Fruit fly (Drosophila melanogaster) whole organism, adult: ENCODE measurements around the gene CG9997.
"Not testable (repeated sequence)": the region's sequence is repeated elsewhere in the genome, so short reads cannot be mapped to it uniquely, and the experiment has no call there.

Experiments
- CG11617 ChIP-seq: fragments of 200-800 bp; sonication (Bioruptor generic); optimal IDR thresholded peaks from 2 replicates; lab custom pipeline; 2017; ENCODE audit warnings: mild to moderate bottlenecking, missing biosample characterization, missing genetic modification reagents, missing genetic modification characterization
- CG12768 ChIP-seq: fragments of 200-800 bp; sonication (Bioruptor generic); optimal IDR thresholded peaks from 2 replicates; lab custom pipeline; 2017; ENCODE audit warnings: missing biosample characterization, missing genetic modification characterization, mild to moderate bottlenecking, moderate library complexity, missing genetic modification reagents
- CG14711 ChIP-seq: fragments of 200-800 bp; sonication (Bioruptor generic); optimal IDR thresholded peaks from 2 replicates; lab custom pipeline; 2018; ENCODE audit warnings: missing biosample characterization, mild to moderate bottlenecking, missing genetic modification characterization, moderate library complexity
- CG1620 ChIP-seq: fragments of 200-800 bp; sonication (Bioruptor generic); optimal IDR thresholded peaks from 2 replicates; lab custom pipeline; 2016; ENCODE audit warnings: missing biosample characterization, missing genetic modification characterization
- CG33017 ChIP-seq: fragments of 200-800 bp; sonication (Bioruptor generic); optimal IDR thresholded peaks from 2 replicates; lab custom pipeline; 2018; ENCODE audit warnings: missing biosample characterization, mild to moderate bottlenecking, missing genetic modification characterization, moderate library complexity
- CG5204 ChIP-seq: fragments of 200-800 bp; sonication (Bioruptor generic); optimal IDR thresholded peaks from 2 replicates; lab custom pipeline; 2016; ENCODE audit warnings: missing biosample characterization, missing genetic modification characterization
- CG7045 ChIP-seq: fragments of 200-800 bp; sonication (Bioruptor generic); optimal IDR thresholded peaks from 2 replicates; lab custom pipeline; 2017; ENCODE audit warnings: missing biosample characterization, mild to moderate bottlenecking, missing genetic modification characterization
- CG7101 ChIP-seq: fragments of 200-800 bp; sonication (Bioruptor generic); optimal IDR thresholded peaks from 2 replicates; lab custom pipeline; 2018; ENCODE audit warnings: missing biosample characterization, mild to moderate bottlenecking, missing genetic modification characterization, moderate library complexity
- Clk ChIP-seq: fragments of 200-800 bp; sonication (Bioruptor generic); optimal IDR thresholded peaks from 2 replicates; lab custom pipeline; 2017; ENCODE audit warnings: missing biosample characterization, missing genetic modification characterization
- Crg-1 ChIP-seq: fragments of 200-800 bp; sonication (Bioruptor generic); optimal IDR thresholded peaks from 2 replicates; lab custom pipeline; 2016; ENCODE audit warnings: missing biosample characterization, missing genetic modification characterization
- Hr96 ChIP-seq: fragments of 200-800 bp; sonication (Bioruptor generic); optimal IDR thresholded peaks from 2 replicates; lab custom pipeline; 2016; ENCODE audit warnings: missing biosample characterization, missing genetic modification characterization
- Mnt ChIP-seq: fragments of 200-800 bp; sonication (Bioruptor generic); optimal IDR thresholded peaks from 2 replicates; lab custom pipeline; 2016; ENCODE audit warnings: missing biosample characterization, mild to moderate bottlenecking, missing genetic modification characterization
- bab1 ChIP-seq: fragments of 200-800 bp; sonication (Bioruptor generic); optimal IDR thresholded peaks from 3 replicates; lab custom pipeline; 2019; ENCODE audit warnings: missing biosample characterization, mild to moderate bottlenecking, missing genetic modification characterization, moderate library complexity
- cic ChIP-seq: fragments of 200-800 bp; sonication (Bioruptor generic); optimal IDR thresholded peaks from 2 replicates; lab custom pipeline; 2017; ENCODE audit warnings: missing biosample characterization, mild to moderate bottlenecking, missing genetic modification characterization, moderate library complexity
- cnc ChIP-seq, 2 experiments: fragments of >200 bp; optimal IDR thresholded peaks; 2 replicates each; lab custom pipeline; 2017
- kay ChIP-seq: fragments of 200-800 bp; sonication (Bioruptor generic); peaks from one replicate; lab custom pipeline; 2016; ENCODE audit warnings: missing biosample characterization, missing genetic modification characterization, borderline replicate concordance
- ovo ChIP-seq: fragments of 200-800 bp; sonication (Bioruptor generic); optimal IDR thresholded peaks from 2 replicates; lab custom pipeline; 2016; ENCODE audit warnings: missing biosample characterization, missing genetic modification characterization
- pad ChIP-seq: fragments of 200-800 bp; sonication (Bioruptor generic); optimal IDR thresholded peaks from 3 replicates; lab custom pipeline; 2017; ENCODE audit warnings: missing biosample characterization, missing genetic modification characterization, mild to moderate bottlenecking, moderate library complexity, missing genetic modification reagents
- tj ChIP-seq: fragments of 200-800 bp; sonication (Bioruptor generic); optimal IDR thresholded peaks from 3 replicates; lab custom pipeline; 2017; ENCODE audit warnings: missing biosample characterization, mild to moderate bottlenecking, missing genetic modification characterization, moderate library complexity
- toe ChIP-seq: fragments of 200-800 bp; sonication (Bioruptor generic); optimal IDR thresholded peaks from 2 replicates; lab custom pipeline; 2016; ENCODE audit warnings: missing biosample characterization, missing genetic modification characterization

The CG9997 gene

dm6 chr3R:28756879-28757278 is at the start of gene CG9997:
TSS of gene CG9997 (minus strand) at chr3R:28756979.
- TF ChIP-seq CG7101 (tag; lab: Kevin White, UChicago), result no peak
- TF ChIP-seq CG7045 (GFP tag; lab: Kevin White, UChicago), result no peak
- no peak for TF ChIP-seq Crg-1 (GFP tag; lab: Kevin White, UChicago)
- no peak for TF ChIP-seq ovo (GFP tag; lab: Kevin White, UChicago)
- TF ChIP-seq CG12768 (GFP tag; lab: Kevin White, UChicago), result no peak
- no peak for TF ChIP-seq bab1 (GFP tag; lab: Kevin White, UChicago)
- no peak for TF ChIP-seq Hr96 (GFP tag; lab: Kevin White, UChicago)
- no peak for TF ChIP-seq cnc (optimal IDR thresholded peaks at IDR 0.05; lab: Kevin White, UChicago)
- no peak for TF ChIP-seq CG5204 (GFP tag; lab: Kevin White, UChicago)

- no peak for TF ChIP-seq CG7101 (tag; lab: Kevin White, UChicago)
- TF ChIP-seq toe (GFP tag; lab: Kevin White, UChicago), result no peak
- no peak for TF ChIP-seq cic (GFP tag; lab: Kevin White, UChicago)
- no peak for TF ChIP-seq Hr96 (GFP tag; lab: Kevin White, UChicago)
- TF ChIP-seq pad, result no peak
- TF ChIP-seq CG33017, result no peak
- no peak for TF ChIP-seq CG11617 (GFP tag; lab: Kevin White, UChicago)
- TF ChIP-seq CG1620 (GFP tag; lab: Kevin White, UChicago), result no peak
- no peak for TF ChIP-seq cnc (optimal IDR thresholded peaks at IDR 0.05; lab: Kevin White, UChicago)
- no peak for TF ChIP-seq CG12768 (GFP tag; lab: Kevin White, UChicago)
- TF ChIP-seq bab1 (GFP tag; lab: Kevin White, UChicago), result no peak
- TF ChIP-seq Mnt (GFP tag; lab: Kevin White, UChicago), result no peak
- no peak for TF ChIP-seq Crg-1 (GFP tag; lab: Kevin White, UChicago)
Observed at dm6 chr3R:28806402-28806801, 49.6 kb upstream of the CG9997 start, which contains the start of gene CheB98a. TSS of gene CheB98a (plus strand) at chr3R:28806702.

dm6 chr3R:28805164-28805563 is 48.4 kb upstream of the CG9997 start:
- no peak for TF ChIP-seq cnc (optimal IDR thresholded peaks at IDR 0.05; lab: Kevin White, UChicago)

- TF ChIP-seq CG5204 (GFP tag; lab: Kevin White, UChicago) (no peak), CG33017 (no peak), CG14711 (no peak), Mnt (GFP tag; lab: Kevin White, UChicago) (no peak), ovo (GFP tag; lab: Kevin White, UChicago) (no peak), CG1620 (GFP tag; lab: Kevin White, UChicago) (no peak), pad (no peak), CG11617 (GFP tag; lab: Kevin White, UChicago) (no peak)
Observed at dm6 chr3R:28790222-28790621, 33.4 kb upstream of the CG9997 start, which contains the start of gene intr. TSS of gene intr (plus strand) at chr3R:28790522.

dm6 chr3R:28789317-28789716 is 32.5 kb upstream of the CG9997 start, which contains the start of gene CG34295:
TSS of gene CG34295 (plus strand) at chr3R:28789617.
- TF ChIP-seq kay (GFP tag; lab: Kevin White, UChicago) (no peak), cnc (optimal IDR thresholded peaks at IDR 0.05; lab: Kevin White, UChicago) (no peak), CG5204 (GFP tag; lab: Kevin White, UChicago) (no peak), CG12768 (GFP tag; lab: Kevin White, UChicago) (no peak), CG7101 (tag; lab: Kevin White, UChicago) (no peak), Crg-1 (GFP tag; lab: Kevin White, UChicago) (no peak), Mnt (GFP tag; lab: Kevin White, UChicago) (no peak), Hr96 (GFP tag; lab: Kevin White, UChicago) (no peak), CG1620 (GFP tag; lab: Kevin White, UChicago) (no peak), Clk (GFP tag; lab: Kevin White, UChicago) (no peak)

- TF ChIP-seq CG12768 (GFP tag; lab: Kevin White, UChicago) (no peak), CG1620 (GFP tag; lab: Kevin White, UChicago) (no peak), Clk (GFP tag; lab: Kevin White, UChicago) (no peak), CG11617 (GFP tag; lab: Kevin White, UChicago) (no peak), bab1 (GFP tag; lab: Kevin White, UChicago) (no peak)
Observed at dm6 chr3R:28775703-28776102, 18.9 kb upstream of the CG9997 start.

- TF ChIP-seq cic (GFP tag; lab: Kevin White, UChicago); CG12768 (GFP tag; lab: Kevin White, UChicago); pad: not testable (repeated sequence)
Observed at dm6 chr3R:28758134-28758533, 1.4 kb upstream of the CG9997 start, which contains the start of gene aqrs. TSS of gene aqrs (minus strand) at chr3R:28758234.

- TF ChIP-seq Hr96 (GFP tag; lab: Kevin White, UChicago), result no peak
- TF ChIP-seq Clk (GFP tag; lab: Kevin White, UChicago), result no peak
- TF ChIP-seq tj, result no peak
- TF ChIP-seq ovo (GFP tag; lab: Kevin White, UChicago), result no peak
- no peak for TF ChIP-seq CG1620 (GFP tag; lab: Kevin White, UChicago)
- TF ChIP-seq cic (GFP tag; lab: Kevin White, UChicago), result peak; percentile 27
- TF ChIP-seq bab1 (GFP tag; lab: Kevin White, UChicago), result no peak
- no peak for TF ChIP-seq CG7101 (tag; lab: Kevin White, UChicago)
Observed at dm6 chr3R:28751611-28752129, 5.1 kb downstream of the CG9997 start, which contains the start of gene CG10000. TSS of gene CG10000 (minus strand) at chr3R:28751661.
